Fruit fly (Drosophila melanogaster): Measurements from ENCODE around the gene CG17075.
A peak's percentile ranks its signal among the peaks of the same experiment; 100 is the strongest.

The CG17075 gene

dm6 chr2L:224599-225385, 42.5 kb downstream of the CG17075 start (continued):
- TF ChIP-seq NC2β (GFP tag; optimal IDR thresholded peaks at IDR 0.05) (no peak), shn (GFP tag; optimal IDR thresholded peaks at IDR 0.05) (peak; percentile 15), CG18476 (GFP tag; optimal IDR thresholded peaks at IDR 0.05) (peak; percentile 39), YL-1 (GFP tag; optimal IDR thresholded peaks at IDR 0.05) (peak; percentile 7), slbo (GFP tag; IDR thresholded peaks at IDR 0.05) (peak; percentile 74; the same call in 1 of the 2 replicates), lmd (GFP tag; IDR thresholded peaks at IDR 0.05) (no peak; the same call in none of the 2 replicates), HLH4C (GFP tag; IDR thresholded peaks at IDR 0.05; ENCODE audit: partially characterized antibody) (peak; percentile 13; the same call in 1 of the 3 replicates), CG6791 (GFP tag; IDR thresholded peaks at IDR 0.05; ENCODE audit: partially characterized antibody) (no peak), nmo (GFP tag; optimal IDR thresholded peaks at IDR 0.05) (no peak), Optix (GFP tag; IDR thresholded peaks at IDR 0.05) (no peak), CG13624 (GFP tag; optimal IDR thresholded peaks at IDR 0.05) (peak; percentile 32), Sin3A (optimal IDR thresholded peaks at IDR 0.05) (no peak), CG14050 (GFP tag; IDR thresholded peaks at IDR 0.05) (peak; percentile 51; the same call in 1 of the 3 replicates), twi (tag; optimal IDR thresholded peaks at IDR 0.05) (peak; percentile 14), CG32772 (GFP tag; IDR thresholded peaks at IDR 0.05) (peak; percentile 60; the same call in 1 of the 2 replicates), CG10654 (GFP tag; optimal IDR thresholded peaks at IDR 0.05) (peak; percentile 1), BtbVII (GFP tag; optimal IDR thresholded peaks at IDR 0.05) (peak; percentile 70), CG1792 (GFP tag; optimal IDR thresholded peaks at IDR 0.05) (peak; percentile 37), pho (GFP tag; optimal IDR thresholded peaks at IDR 0.05) (peak; percentile 33), klu (GFP tag; IDR thresholded peaks at IDR 0.05) (no peak), CG31224 (GFP tag; IDR thresholded peaks at IDR 0.05) (0 out of 2 replicates have a peak, but pooled peaks have one; percentile 14), Xrp1 (GFP tag; IDR thresholded peaks at IDR 0.05) (peak; percentile 70), CG16779 (GFP tag; IDR thresholded peaks at IDR 0.05) (peak; percentile 46; the same call in 1 of the 2 replicates), jumu (GFP tag; optimal IDR thresholded peaks at IDR 0.05) (peak; percentile 58), tap (tag; optimal IDR thresholded peaks at IDR 0.05) (peak; percentile 55), CG8089 (GFP tag; optimal IDR thresholded peaks at IDR 0.05) (peak; percentile 9), CG16815 (GFP tag; optimal IDR thresholded peaks at IDR 0.05) (peak; percentile 19), abd-A (tag; optimal IDR thresholded peaks at IDR 0.05) (no peak), CG10209 (GFP tag; optimal IDR thresholded peaks at IDR 0.05) (peak; percentile 66), CG32767 (GFP tag; IDR thresholded peaks at IDR 0.05) (peak; percentile 56), CG7839 (tag; optimal IDR thresholded peaks at IDR 0.05) (no peak), CG2875 (GFP tag; optimal IDR thresholded peaks at IDR 0.05) (peak; percentile 28), lola (GFP tag; optimal IDR thresholded peaks at IDR 0.05) (peak in 1 of 3 experiments; percentile 42), Med (GFP tag) (peak; percentile 79), vvl (GFP tag; IDR thresholded peaks at IDR 0.05) (peak; percentile 49; the same call in 1 of the 2 replicates), CG17359 (tag; optimal IDR thresholded peaks at IDR 0.05) (peak; percentile 60), CG6689 (GFP tag; IDR thresholded peaks at IDR 0.05) (peak; percentile 45), bab2 (GFP tag; optimal IDR thresholded peaks at IDR 0.05) (peak; percentile 32), Ets97D (GFP tag; optimal IDR thresholded peaks at IDR 0.05) (peak; percentile 21), gcm2 (GFP tag; optimal IDR thresholded peaks at IDR 0.05) (no peak), tna (GFP tag; IDR thresholded peaks at IDR 0.05; ENCODE audit: partially characterized antibody) (no peak), gsb (GFP tag; IDR thresholded peaks at IDR 0.05) (0 out of 2 replicates have a peak, but pooled peaks have one; percentile 24), Ravus (GFP tag; IDR thresholded peaks at IDR 0.05) (no peak), Sox100B (GFP tag; optimal IDR thresholded peaks at IDR 0.05) (peak; percentile 53), jing (GFP tag; optimal IDR thresholded peaks at IDR 0.05) (peak; percentile 32), CTCF (GFP tag; optimal IDR thresholded peaks at IDR 0.05) (peak; percentile 18), E2f1 (GFP tag; IDR thresholded peaks at IDR 0.05) (peak; percentile 25; the same call in 1 of the 2 replicates), cas (GFP tag; IDR thresholded peaks at IDR 0.05) (no peak), CG15479 (GFP tag; optimal IDR thresholded peaks at IDR 0.05) (peak; percentile 49), vfl (GFP tag; optimal IDR thresholded peaks at IDR 0.05) (peak; percentile 16)
